Fruit fly (Drosophila melanogaster) whole organism, embryonic: ENCODE results near the gene Iris.

Experiments used
- Adf1 ChIP-seq: fragments of 200-800 bp; sonication (Bioruptor generic); IDR thresholded peaks from 2 replicates; pipeline ENCODE4 v1.3.6; 2022; ENCODE audit warnings: missing biosample characterization, missing genetic modification characterization
- Atf-2 ChIP-seq: fragments of 200-800 bp; sonication (Bioruptor generic); optimal IDR thresholded peaks from 2 replicates; lab custom pipeline; 2016; ENCODE audit warnings: missing biosample characterization, missing genetic modification characterization
- BEAF-32 ChIP-seq: fragments of 200-800 bp; sonication (Bioruptor generic); optimal IDR thresholded peaks from 3 replicates; lab custom pipeline; 2017; ENCODE audit warnings: missing biosample characterization, missing genetic modification characterization, mild to moderate bottlenecking, moderate library complexity, missing genetic modification reagents
- CG10565 ChIP-seq: fragments of 200-800 bp; sonication (Bioruptor generic); optimal IDR thresholded peaks from 3 replicates; lab custom pipeline; 2016; ENCODE audit warnings: missing biosample characterization, mild to moderate bottlenecking, missing genetic modification characterization
- CG12769 ChIP-seq: fragments of 200-800 bp; sonication (Bioruptor generic); optimal IDR thresholded peaks from 2 replicates; lab custom pipeline; 2019; ENCODE audit warnings: missing biosample characterization, mild to moderate bottlenecking, missing genetic modification characterization, moderate library complexity
- CG13775 ChIP-seq: fragments of 200-800 bp; sonication (Bioruptor generic); optimal IDR thresholded peaks from 3 replicates; lab custom pipeline; 2017; ENCODE audit warnings: missing biosample characterization, mild to moderate bottlenecking, missing genetic modification characterization
- CG17361 ChIP-seq: fragments of 200-800 bp; sonication (Bioruptor generic); IDR thresholded peaks from 3 replicates; pipeline ENCODE4 v1.3.6; 2022; ENCODE audit warnings: missing biosample characterization, missing genetic modification characterization
- CG17612 ChIP-seq: fragments of 200-800 bp; sonication (Bioruptor generic); IDR thresholded peaks from 2 replicates; pipeline ENCODE4 v1.3.6; 2022; ENCODE audit warnings: missing biosample characterization, missing genetic modification characterization
- CG1792 ChIP-seq: fragments of 200-800 bp; sonication (Bioruptor generic); optimal IDR thresholded peaks from 2 replicates; lab custom pipeline; 2016; ENCODE audit warnings: missing biosample characterization, missing genetic modification characterization
- CG18011 ChIP-seq: fragments of 200-800 bp; sonication (Bioruptor generic); optimal IDR thresholded peaks from 2 replicates; lab custom pipeline; 2017; ENCODE audit warnings: missing biosample characterization, missing genetic modification characterization, mild to moderate bottlenecking, moderate library complexity, missing genotype
- CG34376 ChIP-seq: fragments of 200-800 bp; sonication (Bioruptor generic); optimal IDR thresholded peaks from 2 replicates; lab custom pipeline; 2018; ENCODE audit warnings: missing biosample characterization, mild to moderate bottlenecking, missing genetic modification characterization
- CG6654 ChIP-seq: fragments of 200-800 bp; sonication (Bioruptor generic); optimal IDR thresholded peaks from 2 replicates; lab custom pipeline; 2017; ENCODE audit warnings: missing biosample characterization, mild to moderate bottlenecking, missing genetic modification characterization
- CG7372 ChIP-seq: fragments of 200-800 bp; sonication (Bioruptor generic); IDR thresholded peaks from 2 replicates; pipeline ENCODE4 v1.3.6; 2022; ENCODE audit warnings: missing biosample characterization, missing genetic modification characterization
- CG7928 ChIP-seq: fragments of 200-800 bp; sonication (Bioruptor generic); optimal IDR thresholded peaks from 2 replicates; lab custom pipeline; 2017; ENCODE audit warnings: missing biosample characterization, mild to moderate bottlenecking, missing genetic modification characterization
- CG8924 ChIP-seq: fragments of 200-800 bp; optimal IDR thresholded peaks from 3 replicates; lab custom pipeline; 2019; ENCODE audit warnings: missing biosample characterization, mild to moderate bottlenecking, missing genetic modification characterization, moderate library complexity
- Dip3 ChIP-seq: fragments of 200-800 bp; sonication (Bioruptor generic); optimal IDR thresholded peaks from 3 replicates; lab custom pipeline; 2016; ENCODE audit warnings: missing biosample characterization, missing genetic modification characterization
- Dref ChIP-seq: fragments of 200-800 bp; sonication (Bioruptor generic); IDR thresholded peaks from 2 replicates; pipeline ENCODE4 v1.3.6; 2022; ENCODE audit warnings: missing biosample characterization, missing genetic modification characterization
- E2f2 ChIP-seq: fragments of 200-800 bp; sonication (Bioruptor generic); IDR thresholded peaks from 2 replicates; pipeline ENCODE4 v1.3.6; 2022; ENCODE audit warnings: missing biosample characterization, missing genetic modification characterization
- HmgZ ChIP-seq: fragments of 200-800 bp; sonication (Bioruptor generic); optimal IDR thresholded peaks from 2 replicates; lab custom pipeline; 2018; ENCODE audit warnings: missing biosample characterization, mild to moderate bottlenecking, missing genetic modification characterization
- Hmr ChIP-seq: fragments of 200-800 bp; sonication (Bioruptor generic); optimal IDR thresholded peaks from 3 replicates; lab custom pipeline; 2017; ENCODE audit warnings: mild to moderate bottlenecking, missing biosample characterization, missing genetic modification reagents, missing genetic modification characterization
- Myb ChIP-seq: fragments of 200-800 bp; sonication (Bioruptor generic); optimal IDR thresholded peaks from 2 replicates; lab custom pipeline; 2016; ENCODE audit warnings: missing biosample characterization, missing genetic modification characterization
- NfI ChIP-seq: fragments of 200-800 bp; sonication (Bioruptor generic); optimal IDR thresholded peaks from 3 replicates; lab custom pipeline; 2018; ENCODE audit warnings: missing biosample characterization, mild to moderate bottlenecking, missing genetic modification characterization, moderate library complexity
- PHDP ChIP-seq: fragments of 200-800 bp; sonication (Bioruptor generic); optimal IDR thresholded peaks from 3 replicates; lab custom pipeline; 2018; ENCODE audit warnings: missing biosample characterization, mild to moderate bottlenecking, missing genetic modification characterization, moderate library complexity
- Pdp1 ChIP-seq, 2 experiments: fragments of 200-800 bp; sonication (Bioruptor generic); optimal IDR thresholded peaks; 3 replicates each; lab custom pipeline; 2016; ENCODE audit warnings: missing biosample characterization in 2 of 2, missing genetic modification characterization in 2 of 2, mild to moderate bottlenecking in 1 of 2, moderate library complexity in 1 of 2
- Rfx ChIP-seq: fragments of 200-800 bp; sonication (Bioruptor generic); IDR thresholded peaks from 2 replicates; pipeline ENCODE4 v1.3.6; 2022; ENCODE audit warnings: missing biosample characterization, missing genetic modification characterization
- Stat92E ChIP-seq, 3 experiments: fragments of >200 bp in 2 of 3; fragments of 200-800 bp in 1 of 3; sonication (Bioruptor generic) in 1 of 3; optimal IDR thresholded peaks; 2 replicates each; lab custom pipeline; 2017 to 2019; ENCODE audit warnings: missing biosample characterization in 3 of 3, missing genetic modification characterization in 3 of 3, mild to moderate bottlenecking in 1 of 3, moderate library complexity in 1 of 3
- al ChIP-seq: fragments of 200-800 bp; sonication (Bioruptor generic); IDR thresholded peaks from 2 replicates; pipeline ENCODE4 v1.3.6; 2022; ENCODE audit warnings: missing biosample characterization, missing genetic modification characterization
- bsh ChIP-seq, 2 experiments: fragments of 200-800 bp; sonication (Bioruptor generic); optimal IDR thresholded peaks; 2 replicates each; lab custom pipeline; 2017 to 2018; ENCODE audit warnings: mild to moderate bottlenecking in 2 of 2, missing biosample characterization in 2 of 2, missing genetic modification characterization in 2 of 2, moderate library complexity in 1 of 2
- chif ChIP-seq, 2 experiments: fragments of 200-800 bp; sonication (Bioruptor generic); optimal IDR thresholded peaks; 3 replicates each; lab custom pipeline; 2016; ENCODE audit warnings: missing biosample characterization in 2 of 2, missing genetic modification characterization in 2 of 2
- chn ChIP-seq: fragments of 200-800 bp; sonication (Bioruptor generic); optimal IDR thresholded peaks from 2 replicates; lab custom pipeline; 2016; ENCODE audit warnings: missing biosample characterization, missing genetic modification characterization
- dysf ChIP-seq: fragments of 200-800 bp; sonication (Bioruptor generic); IDR thresholded peaks from 3 replicates; pipeline ENCODE4 v1.3.6; 2022; ENCODE audit warnings: missing biosample characterization, missing genetic modification characterization
- ems ChIP-seq: fragments of 200-800 bp; sonication (Bioruptor generic); optimal IDR thresholded peaks from 3 replicates; lab custom pipeline; 2016; ENCODE audit warnings: missing biosample characterization, missing genetic modification characterization
- eve ChIP-seq, 2 experiments: fragments of >200 bp; optimal IDR thresholded peaks; 2 replicates each; lab custom pipeline; 2017; ENCODE audit warnings: missing biosample characterization in 2 of 2, missing genetic modification characterization in 2 of 2
- exex ChIP-seq: fragments of 200-800 bp; sonication (Bioruptor generic); optimal IDR thresholded peaks from 4 replicates; lab custom pipeline; 2018; ENCODE audit warnings: missing biosample characterization, mild to moderate bottlenecking, missing genetic modification characterization, moderate library complexity
- grn ChIP-seq: fragments of 200-800 bp; sonication (Bioruptor generic); optimal IDR thresholded peaks from 3 replicates; lab custom pipeline; 2017; ENCODE audit warnings: missing biosample characterization, missing genetic modification characterization
- mirr ChIP-seq: fragments of 200-800 bp; sonication (Bioruptor generic); optimal IDR thresholded peaks from 3 replicates; lab custom pipeline; 2018; ENCODE audit warnings: missing biosample characterization, mild to moderate bottlenecking, missing genetic modification characterization
- nerfin-2 ChIP-seq: fragments of 200-800 bp; sonication (Bioruptor generic); IDR thresholded peaks from 2 replicates; pipeline ENCODE4 v1.3.6; 2022; ENCODE audit warnings: missing biosample characterization, missing genetic modification characterization; ENCODE audit not compliant: partially characterized antibody
- p53 ChIP-seq: fragments of 200-800 bp; sonication (Bioruptor generic); optimal IDR thresholded peaks from 2 replicates; lab custom pipeline; 2016; ENCODE audit warnings: missing biosample characterization, missing genetic modification characterization
- phol ChIP-seq: fragments of 200-800 bp; sonication (Bioruptor generic); optimal IDR thresholded peaks from 3 replicates; lab custom pipeline; 2018; ENCODE audit warnings: missing biosample characterization, mild to moderate bottlenecking, missing genetic modification characterization, moderate library complexity
- pros ChIP-seq: fragments of 200-800 bp; sonication (Bioruptor generic); optimal IDR thresholded peaks from 3 replicates; lab custom pipeline; 2019; ENCODE audit warnings: missing biosample characterization, mild to moderate bottlenecking, missing genetic modification characterization, moderate library complexity
- ro ChIP-seq: fragments of 200-800 bp; sonication (Bioruptor generic); IDR thresholded peaks from 2 replicates; pipeline ENCODE4 v1.3.6; 2022; ENCODE audit warnings: missing biosample characterization, missing genetic modification characterization
- sens ChIP-seq: fragments of 200-800 bp; sonication (Bioruptor generic); peaks from one replicate; lab custom pipeline; 2016; ENCODE audit warnings: missing biosample characterization, missing genetic modification characterization
- slbo ChIP-seq: fragments of 200-800 bp; sonication (Bioruptor generic); IDR thresholded peaks from 2 replicates; pipeline ENCODE4 v1.3.6; 2022; ENCODE audit warnings: missing biosample characterization, missing genetic modification characterization
- so ChIP-seq: fragments of 200-800 bp; sonication (Bioruptor generic); IDR thresholded peaks from 3 replicates; pipeline ENCODE4 v1.3.6; 2022; ENCODE audit warnings: missing biosample characterization, missing genetic modification characterization
- twi ChIP-seq: fragments of 200-800 bp; optimal IDR thresholded peaks from 2 replicates; lab custom pipeline; 2019; ENCODE audit warnings: missing biosample characterization, mild to moderate bottlenecking, missing genetic modification characterization, moderate library complexity
- z ChIP-seq: fragments of 200-800 bp; sonication (Bioruptor generic); IDR thresholded peaks from 3 replicates; pipeline ENCODE4 v1.3.6; 2022; ENCODE audit warnings: missing biosample characterization, missing genetic modification characterization

Iris gene

DNA sequence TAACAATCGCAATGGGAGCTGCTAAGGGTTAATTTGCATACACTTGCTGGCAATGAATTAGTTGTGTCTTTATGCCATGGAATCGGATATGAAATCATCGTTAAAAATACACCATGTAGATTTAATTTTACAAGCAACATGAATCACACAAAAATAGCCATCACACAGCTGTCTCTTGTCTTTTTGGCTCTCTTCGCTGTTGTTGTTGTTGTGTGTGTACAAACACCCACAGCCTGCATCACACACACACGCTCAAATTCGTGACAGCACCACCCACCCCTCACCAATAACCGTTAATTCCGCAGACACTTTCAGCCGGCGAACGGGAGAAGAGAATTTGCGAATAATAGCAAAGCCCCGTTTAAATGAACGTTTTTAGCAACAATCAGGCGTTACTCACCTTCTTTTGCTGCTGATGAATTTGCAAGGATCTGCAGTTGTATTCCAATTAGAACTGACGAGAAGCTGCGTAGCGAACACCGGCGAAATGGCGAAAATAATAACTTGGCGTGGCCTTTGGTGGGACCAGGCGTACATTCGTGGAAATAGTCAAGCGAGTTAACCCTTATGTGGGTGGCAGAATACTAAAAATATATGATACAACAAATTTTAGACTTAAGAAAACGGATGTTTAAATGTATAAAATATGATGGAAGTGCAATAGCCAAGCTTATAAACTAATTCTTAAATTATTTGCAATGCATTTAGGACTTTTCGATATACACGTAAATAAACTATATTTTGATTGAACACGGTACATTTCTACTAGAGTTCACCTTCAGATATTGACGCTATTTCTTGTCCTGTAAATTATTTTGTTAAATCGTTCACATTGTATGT, 24.0 kb upstream of the Iris start, which contains the start of gene capt (continued):
- TF ChIP-seq Atf-2 (no peak), chn (GFP tag; lab: Kevin White, UChicago) (peak; percentile 14), PHDP (tag; lab: Kevin White, UChicago) (peak; percentile 35), Hmr (GFP tag; lab: Kevin White, UChicago) (no peak), z (GFP tag; lab: Robert Waterston, UW) (0 out of 3 replicates have a peak, but pooled peaks have one; percentile 3), E2f2 (GFP tag; lab: Robert Waterston, UW) (no peak), chif (GFP tag; optimal IDR thresholded peaks at IDR 0.05; lab: Kevin White, UChicago) (peak in 1 of 2 experiments; percentile 38), Myb (GFP tag; lab: Kevin White, UChicago) (peak; percentile 10), CG17612 (GFP tag; lab: Robert Waterston, UW) (no peak), Dref (GFP tag; lab: Robert Waterston, UW) (no peak), ro (GFP tag; lab: Robert Waterston, UW) (no peak), CG10565 (GFP tag; lab: Kevin White, UChicago) (no peak), CG7372 (GFP tag; lab: Robert Waterston, UW) (peak; percentile 39; the same call in 1 of the 2 replicates), Dip3 (GFP tag; lab: Kevin White, UChicago) (peak; percentile 16), NfI (GFP tag; lab: Kevin White, UChicago) (no peak), twi (no peak)
- TF ChIP-seq, all 482 proteins: peak for 162

- TF ChIP-seq slbo (0 out of 2 replicates have a peak, but pooled peaks have one; percentile 8), p53 (peak; percentile 21), Pdp1 (GFP tag; optimal IDR thresholded peaks at IDR 0.05; lab: Kevin White, UChicago) (peak in 1 of 2 experiments; percentile 92), HmgZ (peak; percentile 20), so (GFP tag; lab: Robert Waterston, UW) (0 out of 3 replicates have a peak, but pooled peaks have one; percentile 20), pros (GFP tag; lab: Kevin White, UChicago) (peak; percentile 60), Stat92E (GFP tag; optimal IDR thresholded peaks at IDR 0.05; lab: Kevin White, UChicago) (no peak), z (GFP tag; lab: Robert Waterston, UW) (peak; percentile 47; the same call in 1 of the 3 replicates), CG34376 (GFP tag; lab: Kevin White, UChicago) (peak; percentile 20), exex (tag; lab: Kevin White, UChicago) (peak; percentile 64), Adf1 (GFP tag; lab: Robert Waterston, UW) (no peak), dysf (GFP tag; lab: Robert Waterston, UW) (no peak), phol (tag; lab: Kevin White, UChicago) (peak; percentile 38), Rfx (GFP tag; lab: Robert Waterston, UW) (no peak), sens (GFP tag; lab: Kevin White, UChicago) (peak; percentile 60), grn (GFP tag; lab: Kevin White, UChicago) (peak; percentile 80), CG13775 (GFP tag; lab: Kevin White, UChicago) (no peak), mirr (GFP tag; lab: Kevin White, UChicago) (peak; percentile 33)
These were observed 23.4 kb upstream of the Iris start for dm6 chr2L:1157357-1157678.

DNA sequence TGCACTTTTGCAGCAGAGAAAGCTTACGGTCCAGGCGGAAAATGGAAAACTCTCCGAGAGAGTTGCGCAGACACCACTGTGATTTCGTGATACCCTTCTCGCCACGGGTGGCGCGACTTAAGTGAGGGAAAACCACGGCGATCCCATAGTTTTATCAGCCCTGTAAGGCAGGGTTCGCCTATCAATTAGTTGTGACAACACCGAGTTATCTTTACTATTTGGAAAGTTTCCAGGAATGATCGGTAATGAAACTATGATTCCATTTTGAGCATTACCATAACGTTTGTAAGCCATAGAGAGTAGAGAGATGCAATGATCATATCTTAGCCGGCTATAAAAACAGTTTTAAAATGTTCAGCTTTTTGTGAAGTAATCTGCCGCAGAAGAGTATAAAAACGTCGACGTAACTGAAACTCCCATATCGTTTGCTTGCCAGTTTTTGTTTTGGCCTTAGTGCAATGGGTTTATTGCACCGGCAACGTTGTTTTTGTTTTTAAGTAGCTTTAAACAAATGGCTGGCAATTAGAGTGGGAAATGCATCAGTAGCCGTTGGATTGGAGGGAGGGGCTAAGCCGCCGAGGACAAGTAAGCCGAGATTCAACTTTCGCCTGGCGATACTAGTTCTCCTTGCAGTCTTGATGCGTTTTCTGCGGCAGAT, 22.8 kb upstream of the Iris start:
- TF ChIP-seq CG6654 (no peak), eve (GFP tag; optimal IDR thresholded peaks at IDR 0.05; lab: Kevin White, UChicago) (no peak), BEAF-32 (GFP tag; lab: Kevin White, UChicago) (no peak), CG17361 (GFP tag; lab: Robert Waterston, UW) (no peak), CG1792 (no peak), bsh (GFP tag; optimal IDR thresholded peaks at IDR 0.05; lab: Kevin White, UChicago) (no peak), CG18011 (GFP tag; lab: Kevin White, UChicago) (no peak), CG12769 (tag; lab: Kevin White, UChicago) (no peak), nerfin-2 (no peak), ro (GFP tag; lab: Robert Waterston, UW) (no peak), CG7928 (GFP tag; lab: Kevin White, UChicago) (no peak), CG8924 (peak; percentile 14), ems (GFP tag; lab: Kevin White, UChicago) (no peak), al (GFP tag; lab: Robert Waterston, UW) (no peak)
